Worm (Caenorhabditis elegans): ENCODE results near the gene F09B12.3.

The F09B12.3 gene

DNA sequence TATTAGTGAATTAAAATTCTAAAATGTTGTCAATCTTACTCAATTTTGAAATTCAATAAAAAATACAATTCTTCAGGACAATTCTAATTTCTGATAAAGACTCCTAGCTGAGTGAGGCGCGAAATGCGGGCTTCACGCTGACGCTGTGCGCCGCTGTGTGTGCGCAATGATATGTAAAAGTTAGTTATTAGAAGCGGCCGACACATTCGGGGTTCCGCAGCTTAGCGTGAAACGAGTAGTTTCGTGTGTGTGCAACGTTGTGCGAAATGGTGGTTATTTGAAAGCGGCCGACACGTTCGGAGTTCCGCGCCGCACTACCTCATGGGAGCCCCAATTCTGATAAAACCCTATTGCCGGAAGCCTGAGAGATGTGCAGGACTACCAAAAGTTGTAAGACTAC lies 22.6 kb downstream of the F09B12.3 start:
- TF ChIP-seq B0336.3 (GFP tag; IDR thresholded peaks at IDR 0.05) = no peak
- 0 out of 2 replicates have a peak, but pooled peaks have one; percentile 7 for TF ChIP-seq Y95B8A.8 (GFP tag; IDR thresholded peaks at IDR 0.05)
- no peak for TF ChIP-seq tbp1 (GFP tag; optimal IDR thresholded peaks at IDR 0.05)
- no peak for TF ChIP-seq lin-35 (GFP tag; optimal IDR thresholded peaks at IDR 0.05)
- TF ChIP-seq nhr-120 (GFP tag; IDR thresholded peaks at IDR 0.05) = no peak
- no peak for TF ChIP-seq snpc-4 (GFP tag; optimal IDR thresholded peaks at IDR 0.05)
- peak in 2 of 4 experiments; percentile 51 to 80 for TF ChIP-seq snpc-4 (tag; optimal IDR thresholded peaks at IDR 0.05)
- no peak for TF ChIP-seq dox-1 (GFP tag; IDR thresholded peaks at IDR 0.05)
- peak; percentile 30 for TF ChIP-seq snpc-1.1 (tag; optimal IDR thresholded peaks at IDR 0.05; ENCODE audit: insufficient read depth)

DNA sequence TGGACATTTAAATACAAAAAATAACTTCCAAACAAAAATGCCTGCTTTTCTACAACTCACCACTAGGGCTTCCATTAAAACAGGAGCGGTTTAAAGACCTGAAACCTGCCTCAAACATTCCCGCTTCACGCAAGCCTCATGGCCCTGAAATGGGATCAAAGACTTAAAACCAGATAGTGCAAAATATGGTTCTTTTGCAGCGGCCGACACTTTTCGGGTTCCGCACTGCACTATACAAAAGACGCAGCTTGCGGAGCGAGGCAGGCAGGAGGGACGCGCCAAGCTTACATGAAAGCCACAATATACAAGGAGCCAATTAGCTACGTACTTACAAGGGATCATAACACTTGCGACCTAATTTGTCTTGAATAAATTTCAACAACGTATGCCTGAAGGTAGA lies 24.3 kb downstream of the F09B12.3 start:
- TF ChIP-seq snpc-4 (GFP tag; optimal IDR thresholded peaks at IDR 0.05) (peak; percentile 29), snpc-4 (tag; optimal IDR thresholded peaks at IDR 0.05) (peak in 2 of 4 experiments; percentile 88 to 91), hmg-1.2 (GFP tag; IDR thresholded peaks at IDR 0.05) (peak; percentile 35; the same call in 1 of the 2 replicates), snpc-1.1 (tag; optimal IDR thresholded peaks at IDR 0.05; ENCODE audit: insufficient read depth) (peak; percentile 22), chd-7 (tag; optimal IDR thresholded peaks at IDR 0.05) (no peak)

DNA sequence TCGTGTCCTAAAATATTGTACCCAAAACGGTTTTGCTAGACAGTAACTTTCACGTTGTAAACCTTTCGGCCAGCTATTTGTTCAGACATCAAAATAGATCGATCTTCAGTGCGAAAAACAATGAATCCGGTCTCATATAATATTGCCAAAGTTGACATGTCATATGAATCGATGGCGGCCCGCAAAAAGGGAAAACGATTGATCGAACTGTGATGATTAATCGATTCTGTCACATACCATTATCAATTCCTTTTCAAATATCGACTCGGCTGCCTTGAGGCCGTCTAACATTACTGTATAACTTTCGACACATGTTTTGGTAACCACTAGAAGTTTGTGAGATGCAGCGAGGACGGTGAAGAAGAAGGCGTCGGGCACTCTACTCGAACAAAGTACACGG lies 24.9 kb downstream of the F09B12.3 start:
- no peak for TF ChIP-seq F49E8.2 (tag; optimal IDR thresholded peaks at IDR 0.05; ENCODE audit: insufficient read depth)
- no peak for TF ChIP-seq lin-40 (tag; optimal IDR thresholded peaks at IDR 0.05)
- no peak for TF ChIP-seq aptf-3 (GFP tag; IDR thresholded peaks at IDR 0.05)
- no peak for TF ChIP-seq bed-1 (GFP tag; IDR thresholded peaks at IDR 0.05)
- TF ChIP-seq let-526 (GFP tag; IDR thresholded peaks at IDR 0.05) = no peak
- no peak for TF ChIP-seq nhr-90 (tag; optimal IDR thresholded peaks at IDR 0.05)
- no peak for TF ChIP-seq ets-4 (GFP tag; optimal IDR thresholded peaks at IDR 0.05)
- TF ChIP-seq snpc-3.4 (tag; optimal IDR thresholded peaks at IDR 0.05) = no peak
- no peak for TF ChIP-seq Y67H2A.10 (GFP tag; conservative IDR thresholded peaks at IDR 0.05)
- no peak for TF ChIP-seq ceh-91 (GFP tag; IDR thresholded peaks at IDR 0.05)
- TF ChIP-seq unc-130 (GFP tag; optimal IDR thresholded peaks at IDR 0.05) = no peak
- no peak for TF ChIP-seq ceh-100 (GFP tag; IDR thresholded peaks at IDR 0.05)
- no peak for TF ChIP-seq tlf-1 (GFP tag; optimal IDR thresholded peaks at IDR 0.05)
- no peak for TF ChIP-seq lin-35 (GFP tag; optimal IDR thresholded peaks at IDR 0.05)
- TF ChIP-seq lin-54 (GFP tag; optimal IDR thresholded peaks at IDR 0.05) = no peak
- TF ChIP-seq tbp1 (GFP tag; optimal IDR thresholded peaks at IDR 0.05) = no peak
- no peak for TF ChIP-seq mel-28 (tag; optimal IDR thresholded peaks at IDR 0.05; ENCODE audit: borderline replicate concordance)

DNA sequence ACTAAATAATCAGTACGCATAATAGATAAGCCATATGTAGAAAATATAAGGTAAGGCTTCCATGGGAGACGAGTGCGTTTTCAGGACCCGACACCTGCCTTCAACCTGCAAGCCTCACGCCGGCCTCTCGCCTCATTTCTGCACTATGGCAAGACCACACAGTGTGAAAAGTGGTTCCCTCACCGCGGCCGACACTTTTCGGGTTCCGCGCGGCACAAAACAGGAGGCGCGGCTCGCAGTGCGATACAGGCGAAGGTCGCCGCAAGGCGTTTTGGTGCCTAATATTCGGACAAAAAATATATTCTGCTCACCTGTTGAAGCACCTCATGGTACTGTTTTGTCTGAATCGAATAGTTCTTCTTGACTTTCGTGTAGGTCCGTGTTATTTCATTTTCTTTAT lies 27.6 kb downstream of the F09B12.3 start:
- TF ChIP-seq snpc-1.1 (tag; optimal IDR thresholded peaks at IDR 0.05; ENCODE audit: insufficient read depth) = peak; percentile 67
- TF ChIP-seq madf-8 (GFP tag; conservative IDR thresholded peaks at IDR 0.05) = no peak
- TF ChIP-seq zfh-2 (GFP tag; conservative IDR thresholded peaks at IDR 0.05) = peak; percentile 82
- peak; percentile 51 for TF ChIP-seq snpc-4 (GFP tag; optimal IDR thresholded peaks at IDR 0.05)
- peak in 3 of 4 experiments; percentile 50 to 88 (median 82) for TF ChIP-seq snpc-4 (tag; optimal IDR thresholded peaks at IDR 0.05)
- peak; percentile 21; the same call in 1 of the 2 replicates for TF ChIP-seq egrh-3 (GFP tag; IDR thresholded peaks at IDR 0.05)

DNA sequence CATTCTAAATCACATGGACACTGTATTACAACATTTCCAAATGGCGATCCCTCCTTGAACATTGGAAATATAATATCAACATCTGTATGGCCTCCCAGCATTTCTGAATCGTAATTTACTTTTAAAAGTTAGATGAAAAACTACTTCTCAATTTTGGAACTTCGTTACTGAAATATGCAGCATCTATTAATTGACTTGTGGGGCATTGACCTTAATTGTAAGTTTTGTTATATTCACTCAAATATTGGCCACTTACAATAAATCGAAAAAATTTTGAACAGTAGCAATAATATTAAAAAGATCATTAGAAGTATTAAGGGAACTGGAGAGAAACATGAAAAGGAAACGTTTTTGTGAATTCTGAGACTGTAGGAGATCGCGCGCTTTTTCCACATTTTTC lies 28.5 kb downstream of the F09B12.3 start, which contains the start of gene mam-6:
mam-6 (minus strand) TSS at position 101 of the 400 bp plus-strand sequence.
- TF ChIP-seq pha-4 (tag; optimal IDR thresholded peaks at IDR 0.05) = no peak
- no peak for TF ChIP-seq lin-26 (GFP tag; IDR thresholded peaks at IDR 0.05)
- TF ChIP-seq F10E7.11 (tag; optimal IDR thresholded peaks at IDR 0.05) = no peak
- TF ChIP-seq tlf-1 (GFP tag; optimal IDR thresholded peaks at IDR 0.05) = no peak
- no peak for TF ChIP-seq ekl-4 (GFP tag; IDR thresholded peaks at IDR 0.05)
- no peak for TF ChIP-seq ztf-22 (GFP tag; optimal IDR thresholded peaks at IDR 0.05)
- no peak for TF ChIP-seq ztf-3 (GFP tag; optimal IDR thresholded peaks at IDR 0.05)
- TF ChIP-seq xnd-1 (tag; optimal IDR thresholded peaks at IDR 0.05) = no peak
- TF ChIP-seq K12H6.12 (tag; optimal IDR thresholded peaks at IDR 0.05) = no peak
- TF ChIP-seq repo-1 (tag; optimal IDR thresholded peaks at IDR 0.05) = no peak
- no peak for TF ChIP-seq rec-8 (tag; optimal IDR thresholded peaks at IDR 0.05)
- TF ChIP-seq snpc-4 (GFP tag; optimal IDR thresholded peaks at IDR 0.05) = no peak
- no peak for TF ChIP-seq snpc-4 (tag; optimal IDR thresholded peaks at IDR 0.05)
